Worm (Caenorhabditis elegans): Measurements from ENCODE around the gene cah-3.

ce11 chrX:16530455-16530854 lies 43.2 kb downstream of the cah-3 start:
- TF ChIP-seq unc-39 (tag; optimal IDR thresholded peaks at IDR 0.05) (no peak), nhr-77 (tag; optimal IDR thresholded peaks at IDR 0.05) (no peak), ztf-11 (tag; optimal IDR thresholded peaks at IDR 0.05) (no peak), ama-1 (optimal IDR thresholded peaks at IDR 0.05) (no peak), unc-62 (GFP tag; optimal IDR thresholded peaks at IDR 0.05) (no peak), jun-1 (tag; optimal IDR thresholded peaks at IDR 0.05) (no peak), lin-39 (tag; optimal IDR thresholded peaks at IDR 0.05) (no peak), ceh-9 (tag; optimal IDR thresholded peaks at IDR 0.05) (no peak), ceh-82 (tag; optimal IDR thresholded peaks at IDR 0.05) (no peak)

Measured in whole organism, L3 larva.